Fruit fly (Drosophila melanogaster): ENCODE measurements around the gene Taf3.

The Taf3 gene

DNA sequence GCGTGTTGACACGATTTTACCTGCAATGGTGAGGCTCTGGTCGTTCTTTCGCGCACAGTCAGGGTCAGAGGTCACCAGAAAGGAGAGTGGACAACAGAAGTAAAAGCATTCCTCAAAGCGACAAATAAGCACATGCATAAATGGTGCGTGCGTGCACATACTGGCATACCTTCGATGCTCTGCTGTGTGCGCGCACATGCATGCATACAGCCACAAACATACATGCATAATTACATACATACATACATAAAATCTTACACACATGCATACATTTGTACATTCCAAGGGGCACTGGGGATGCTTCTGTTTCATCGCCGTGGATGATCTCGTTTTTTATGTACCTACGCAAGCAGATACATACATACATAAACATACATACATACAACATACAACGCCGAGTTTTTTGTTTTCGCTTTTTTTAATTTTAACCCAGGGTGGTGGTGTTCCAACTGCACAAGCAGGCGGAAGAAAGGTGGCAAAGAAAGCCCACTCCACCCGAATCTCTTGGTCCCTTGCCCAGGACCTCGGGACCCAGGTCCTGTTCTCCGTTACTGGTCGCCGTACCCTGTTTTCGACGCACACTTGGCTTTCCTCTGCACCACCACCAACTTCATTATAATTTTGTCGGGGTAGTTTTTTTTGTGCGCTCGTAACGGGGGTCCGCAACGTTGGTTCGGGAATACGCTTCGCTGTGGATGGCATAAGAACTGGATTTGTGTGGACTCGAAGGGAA is 22.4 kb upstream of the Taf3 start, which contains the start of gene Asator:
Asator (minus strand) TSS at position 167 of the 733 bp plus-strand sequence.
- no peak for TF ChIP-seq noc (tag; optimal IDR thresholded peaks at IDR 0.05)

dm6 chr4:487480-487879 is 20.9 kb upstream of the Taf3 start:
- no peak for TF ChIP-seq noc (tag; optimal IDR thresholded peaks at IDR 0.05)

dm6 chr4:486435-486834 is 19.8 kb upstream of the Taf3 start:
- TF ChIP-seq noc (tag; optimal IDR thresholded peaks at IDR 0.05) = no peak

dm6 chr4:485796-486195 is 19.2 kb upstream of the Taf3 start:
- no peak for TF ChIP-seq noc (tag; optimal IDR thresholded peaks at IDR 0.05)

- no peak for TF ChIP-seq noc (tag; optimal IDR thresholded peaks at IDR 0.05)
These were observed 17.0 kb upstream of the Taf3 start for dm6 chr4:483646-484045.

DNA sequence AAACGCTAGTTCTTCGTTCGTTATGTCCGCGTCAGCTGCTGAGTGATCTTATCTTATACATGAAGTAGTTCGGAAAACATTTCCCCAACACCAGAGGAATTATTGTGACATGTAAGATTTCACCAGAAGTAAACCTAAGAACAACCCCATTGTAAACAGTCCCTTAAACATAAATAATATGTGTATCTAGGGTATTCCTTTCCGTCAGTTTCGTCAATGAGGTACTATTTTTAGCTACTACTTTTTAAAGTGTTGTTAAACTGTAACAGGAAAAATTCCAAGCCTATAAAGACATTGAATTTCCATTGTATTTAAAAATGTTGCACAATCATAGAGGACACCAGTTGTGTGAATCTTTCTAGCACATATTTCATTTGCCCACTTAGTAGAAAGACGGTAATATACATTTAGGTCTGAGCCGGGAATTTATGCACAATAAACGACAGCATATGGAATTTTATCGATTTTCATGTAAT is 16.1 kb upstream of the Taf3 start:
- no peak for TF ChIP-seq noc (tag; optimal IDR thresholded peaks at IDR 0.05)

- no peak for TF ChIP-seq noc (tag; optimal IDR thresholded peaks at IDR 0.05)
These were observed 15.1 kb upstream of the Taf3 start for dm6 chr4:481739-482138.

DNA sequence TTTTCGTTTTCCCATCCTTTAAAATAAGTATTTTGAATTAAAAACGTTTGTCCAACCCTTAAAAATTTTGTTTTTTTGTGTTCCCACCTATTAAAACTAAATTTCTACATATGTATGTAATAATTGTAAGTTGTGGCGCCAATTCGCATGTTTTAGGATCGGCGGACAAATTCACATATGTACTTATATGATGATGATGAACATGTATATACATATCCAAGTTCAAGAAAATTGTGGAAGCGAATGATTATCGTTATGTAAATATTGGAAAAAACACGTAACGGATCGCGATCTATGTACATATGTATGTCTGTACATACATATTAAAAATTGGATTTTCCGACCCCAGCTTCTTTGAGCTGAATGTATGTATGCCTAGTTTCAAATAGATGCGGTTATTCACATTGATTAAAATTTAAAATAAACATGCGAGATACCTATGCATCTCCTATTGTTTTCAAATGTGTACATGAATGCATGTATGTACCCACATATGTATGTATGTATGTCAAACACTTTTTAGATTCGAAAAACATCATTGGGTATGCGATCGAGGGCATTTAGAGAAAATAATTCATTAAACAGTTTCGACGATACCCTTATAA is 2.1 kb upstream of the Taf3 start:
- TF ChIP-seq noc (tag; optimal IDR thresholded peaks at IDR 0.05) = no peak

dm6 chr4:468031-468430 is 1.4 kb upstream of the Taf3 start:
- no peak for TF ChIP-seq noc (tag; optimal IDR thresholded peaks at IDR 0.05)

DNA sequence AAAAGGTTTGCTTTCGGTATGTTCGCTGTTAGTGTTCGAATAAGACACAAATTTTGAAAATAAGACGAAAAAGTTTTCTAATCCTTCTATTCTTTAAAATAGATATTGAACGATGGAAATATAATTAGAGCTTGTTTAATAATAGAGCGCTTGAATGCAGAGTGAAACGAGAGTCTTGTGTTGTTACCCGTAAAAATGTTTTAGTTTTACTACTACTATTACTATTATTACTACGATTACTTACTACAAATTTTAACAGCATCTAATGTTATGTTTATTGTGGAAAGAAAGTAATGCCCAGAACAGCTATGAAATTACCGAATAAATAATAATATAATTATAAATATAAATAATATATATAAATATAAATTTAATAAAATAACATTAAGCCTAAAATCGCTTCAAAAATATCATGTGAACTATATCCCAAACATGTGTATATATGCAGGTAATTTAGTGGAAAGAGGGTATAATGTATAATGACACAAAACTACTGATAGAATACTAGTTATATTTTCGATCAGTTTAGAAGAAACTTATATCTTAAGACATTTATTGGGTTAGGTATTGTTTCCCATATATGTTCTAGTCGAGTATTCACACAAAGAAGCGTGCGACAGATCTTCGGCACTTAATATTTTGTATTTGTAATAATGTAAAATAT is 480 bp upstream of the Taf3 start, which contains the start of gene CG33941:
CG33941 (plus strand) TSS at position 522 of the 664 bp plus-strand sequence.
- TF ChIP-seq noc (tag; optimal IDR thresholded peaks at IDR 0.05) = no peak

- TF ChIP-seq noc (tag; optimal IDR thresholded peaks at IDR 0.05) = no peak
These were observed 8.0 kb downstream of the Taf3 start for dm6 chr4:458608-459007.

DNA sequence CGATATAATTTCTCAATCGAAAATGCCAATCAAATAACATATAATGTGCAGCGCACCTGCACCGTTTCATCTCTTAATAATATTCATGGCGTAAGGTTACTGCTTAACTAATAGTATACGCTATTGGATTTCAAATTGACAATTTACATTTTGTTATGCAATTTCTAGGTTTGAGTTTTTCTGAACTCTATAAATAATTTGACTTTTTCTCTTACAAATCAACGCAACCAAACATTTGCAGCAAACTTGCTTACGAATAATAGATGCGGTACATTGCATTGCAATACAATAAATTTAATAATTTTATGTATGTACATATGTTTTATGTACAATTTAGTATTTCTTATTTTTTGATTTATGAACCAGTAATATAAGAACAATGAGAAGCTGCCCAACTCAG is 13.3 kb downstream of the Taf3 start:
- no peak for TF ChIP-seq noc (tag; optimal IDR thresholded peaks at IDR 0.05)

DNA sequence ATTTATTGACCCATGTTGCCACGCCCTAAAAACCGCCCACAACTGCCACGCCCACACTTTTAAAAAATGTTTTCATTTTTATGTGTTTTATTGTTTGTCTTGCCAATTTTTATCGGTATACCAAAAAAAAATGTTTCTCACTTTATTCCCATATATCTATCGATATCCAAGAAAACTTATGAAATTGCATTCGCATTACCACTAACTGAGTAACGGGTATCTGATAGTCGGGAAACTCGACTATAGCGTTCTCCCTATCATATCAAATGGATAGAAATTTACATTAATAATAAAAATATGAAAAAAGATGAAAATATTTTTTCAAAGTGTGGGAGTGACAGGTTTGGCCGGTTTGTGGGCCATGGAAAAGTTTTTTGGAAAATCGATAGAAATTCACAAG is 17.6 kb downstream of the Taf3 start:
- no peak for TF ChIP-seq noc (tag; optimal IDR thresholded peaks at IDR 0.05)

DNA sequence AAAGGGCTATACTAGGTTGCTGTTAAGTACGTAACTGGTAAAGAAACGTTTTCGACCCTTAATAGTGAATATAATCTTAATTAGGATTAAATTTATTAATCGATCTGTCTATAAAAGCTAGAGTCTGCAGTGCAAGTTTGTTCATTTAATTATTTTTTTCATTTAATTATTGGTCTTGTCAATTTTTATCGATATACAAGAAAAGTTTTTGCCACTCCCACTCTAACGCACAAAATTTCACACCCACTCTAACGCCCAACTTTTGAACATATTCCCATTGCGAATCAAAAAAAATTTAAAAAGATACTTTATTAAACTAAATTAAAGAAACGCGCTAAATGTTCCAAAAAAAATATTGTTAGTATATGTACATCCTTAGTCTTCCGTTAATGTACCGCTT is 18.5 kb downstream of the Taf3 start:
- TF ChIP-seq noc (tag; optimal IDR thresholded peaks at IDR 0.05) = no peak

- TF ChIP-seq noc (tag; optimal IDR thresholded peaks at IDR 0.05) = no peak
These were observed 20.6 kb downstream of the Taf3 start for dm6 chr4:445931-446526.

DNA sequence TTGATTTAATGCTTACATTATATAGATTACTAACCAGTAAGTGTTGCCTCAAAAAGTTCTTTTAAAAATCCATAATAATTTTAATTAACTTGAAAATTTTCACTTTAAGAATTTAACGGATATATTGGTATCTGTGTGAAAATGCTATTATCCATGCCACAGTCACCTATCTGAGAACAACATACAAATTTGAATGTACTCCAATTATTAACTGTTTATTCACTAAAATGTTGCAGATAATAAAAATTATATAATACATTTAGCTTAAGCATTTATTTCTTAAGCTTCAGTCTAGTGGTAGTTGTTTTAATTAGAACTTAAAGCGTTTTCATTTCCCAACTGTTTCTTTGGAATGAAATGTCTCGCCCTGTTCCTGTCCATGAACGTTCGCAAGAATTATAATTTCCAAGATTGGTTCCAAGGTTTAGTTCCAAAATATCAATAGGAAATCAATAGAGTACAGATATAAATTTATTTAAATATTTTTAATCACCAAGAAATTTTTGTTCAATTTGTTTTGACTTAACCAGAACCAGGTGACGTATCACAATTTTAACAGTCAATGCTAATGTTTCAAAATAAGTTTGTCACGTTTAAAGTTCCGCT is 21.4 kb downstream of the Taf3 start, which contains the start of gene CaMKI:
CaMKI (plus strand) TSS at position 392 of the 606 bp plus-strand sequence.
- no peak for TF ChIP-seq noc (tag; optimal IDR thresholded peaks at IDR 0.05)
